Worm (Caenorhabditis elegans): ENCODE measurements around the gene K01A12.4.

Gene K01A12.4

DNA sequence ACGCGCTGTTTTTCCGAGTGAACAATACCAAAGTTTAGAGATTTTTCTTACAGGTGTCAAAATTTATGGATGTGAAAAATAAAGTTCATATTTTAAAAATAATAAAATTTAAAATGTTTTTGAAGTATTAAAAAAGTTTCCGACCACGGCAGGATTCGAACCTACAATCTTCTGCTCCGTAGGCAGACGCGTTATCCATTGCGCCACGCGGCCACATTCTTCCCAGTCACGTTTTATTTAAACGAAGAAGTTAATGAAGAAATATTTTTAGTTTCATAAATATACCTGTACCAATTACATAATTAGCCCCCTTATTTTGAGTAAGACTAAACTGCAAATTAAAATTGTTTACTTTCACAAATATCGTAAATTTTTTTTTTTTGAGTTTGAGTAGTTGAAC is 29.9 kb downstream of the K01A12.4 start:
- TF ChIP-seq tbx-11 (GFP tag; IDR thresholded peaks at IDR 0.05) (peak; percentile 62; the same call in 1 of the 2 replicates), scrt-1 (GFP tag; IDR thresholded peaks at IDR 0.05) (no peak), pes-1 (GFP tag; IDR thresholded peaks at IDR 0.05) (peak; percentile 47; the same call in 1 of the 2 replicates), flt-1 (GFP tag; IDR thresholded peaks at IDR 0.05) (0 out of 2 replicates have a peak, but pooled peaks have one; percentile 47)

DNA sequence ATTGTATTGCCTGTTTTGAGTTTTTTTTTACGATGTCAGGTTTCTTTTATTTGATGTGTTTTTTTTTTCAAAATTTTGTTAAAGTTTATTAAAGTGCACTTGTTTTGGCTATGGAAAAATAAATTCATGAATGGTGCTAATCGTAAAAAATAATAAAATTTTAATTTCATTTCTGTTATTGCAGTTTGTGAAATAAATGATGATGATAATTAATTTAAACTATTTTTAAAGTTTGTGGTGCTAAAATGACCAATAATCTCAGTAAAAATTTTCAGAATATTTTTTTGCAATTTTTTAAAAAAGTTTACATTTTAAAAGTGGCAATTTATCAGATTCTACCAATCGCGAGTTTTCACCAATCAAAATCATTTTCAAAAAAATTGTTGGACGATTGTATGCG is 33.1 kb downstream of the K01A12.4 start, which contains the start of gene stg-2:
Gene stg-2, minus strand, starts transcription at position 101 of the 400 bp plus-strand sequence.
- TF ChIP-seq tra-4 (tag; optimal IDR thresholded peaks at IDR 0.05): no peak
- no peak for TF ChIP-seq scrt-1 (GFP tag; IDR thresholded peaks at IDR 0.05)
- no peak for TF ChIP-seq hnd-1 (tag; optimal IDR thresholded peaks at IDR 0.05)
- TF ChIP-seq ets-7 (tag; optimal IDR thresholded peaks at IDR 0.05): no peak
- no peak for TF ChIP-seq hmg-4 (GFP tag; optimal IDR thresholded peaks at IDR 0.05)
- no peak for TF ChIP-seq tbx-37 (GFP tag; conservative IDR thresholded peaks at IDR 0.05)
- no peak for TF ChIP-seq pes-1 (GFP tag; IDR thresholded peaks at IDR 0.05)
- no peak for TF ChIP-seq aly-1 (tag; optimal IDR thresholded peaks at IDR 0.05)
- TF ChIP-seq ceh-36 (tag; optimal IDR thresholded peaks at IDR 0.05): no peak
- TF ChIP-seq ceh-13 (GFP tag; optimal IDR thresholded peaks at IDR 0.05): no peak
- TF ChIP-seq hmbx-1 (tag; optimal IDR thresholded peaks at IDR 0.05): no peak
- no peak for TF ChIP-seq sea-1 (GFP tag; conservative IDR thresholded peaks at IDR 0.05)
- TF ChIP-seq F13C5.2 (tag; optimal IDR thresholded peaks at IDR 0.05): no peak
- TF ChIP-seq tbx-11 (GFP tag; IDR thresholded peaks at IDR 0.05): no peak
- no peak for TF ChIP-seq ama-1 (optimal IDR thresholded peaks at IDR 0.05)

DNA sequence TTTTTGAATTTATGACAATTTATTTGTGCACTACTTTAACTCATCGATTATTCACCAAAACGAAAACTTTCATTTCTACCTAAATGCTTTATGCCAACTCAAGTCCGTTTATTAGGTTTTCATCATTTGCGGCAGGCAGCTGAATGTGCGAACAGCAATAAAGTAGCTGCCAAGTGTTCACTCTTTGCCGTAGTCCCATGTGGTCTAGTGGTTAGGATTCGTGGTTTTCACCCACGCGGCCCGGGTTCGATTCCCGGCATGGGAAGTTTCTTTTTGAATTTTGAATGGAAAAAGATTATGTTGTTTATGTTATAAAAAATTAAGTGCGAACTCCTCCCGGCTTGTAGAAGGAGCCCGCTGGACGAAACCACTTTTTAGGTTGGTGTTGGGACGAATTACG is 35.6 kb downstream of the K01A12.4 start:
- TF ChIP-seq tbx-37 (GFP tag; conservative IDR thresholded peaks at IDR 0.05) (peak; percentile 80), scrt-1 (GFP tag; IDR thresholded peaks at IDR 0.05) (peak; percentile 89), flt-1 (GFP tag; IDR thresholded peaks at IDR 0.05) (peak; percentile 91), tra-4 (tag; optimal IDR thresholded peaks at IDR 0.05) (peak; percentile 66), pes-1 (GFP tag; IDR thresholded peaks at IDR 0.05) (peak; percentile 92), ets-7 (tag; optimal IDR thresholded peaks at IDR 0.05) (peak; percentile 39), tbx-11 (GFP tag; IDR thresholded peaks at IDR 0.05) (peak; percentile 89), sea-1 (GFP tag; conservative IDR thresholded peaks at IDR 0.05) (peak; percentile 93), hnd-1 (tag; optimal IDR thresholded peaks at IDR 0.05) (peak; percentile 70), hmg-4 (GFP tag; optimal IDR thresholded peaks at IDR 0.05) (peak; percentile 89), aly-1 (tag; optimal IDR thresholded peaks at IDR 0.05) (peak; percentile 89), ceh-36 (tag; optimal IDR thresholded peaks at IDR 0.05) (peak; percentile 85), B0310.2 (tag; optimal IDR thresholded peaks at IDR 0.05) (peak; percentile 71), ceh-13 (GFP tag; optimal IDR thresholded peaks at IDR 0.05) (peak; percentile 76), F13C5.2 (tag; optimal IDR thresholded peaks at IDR 0.05) (peak; percentile 81), ama-1 (optimal IDR thresholded peaks at IDR 0.05) (no peak), hmbx-1 (tag; optimal IDR thresholded peaks at IDR 0.05) (peak; percentile 43)

DNA sequence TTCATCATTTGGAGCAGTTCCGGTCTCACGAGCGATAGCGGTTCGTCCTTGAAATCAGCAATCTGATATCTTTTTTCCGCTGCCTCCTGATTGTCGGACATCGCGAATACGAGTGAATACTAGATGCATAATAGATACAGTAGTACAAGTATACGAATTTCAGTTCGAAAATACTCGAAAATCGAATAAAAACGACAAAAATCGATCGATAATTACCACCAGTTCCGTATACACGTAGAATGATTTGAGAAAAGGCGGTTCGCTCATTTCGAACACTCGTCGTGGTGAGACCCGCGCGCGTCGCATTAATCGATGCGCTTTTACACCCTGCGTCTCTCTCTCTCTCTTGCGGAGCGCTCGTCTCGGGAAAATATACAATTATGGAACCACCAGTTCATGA is 36.3 kb downstream of the K01A12.4 start, which contains the start of gene F12D9.2:
Gene F12D9.2, minus strand, starts transcription at position 101 of the 400 bp plus-strand sequence.
- TF ChIP-seq tbx-37 (GFP tag; conservative IDR thresholded peaks at IDR 0.05) (no peak), hmg-4 (GFP tag; optimal IDR thresholded peaks at IDR 0.05) (no peak), hnd-1 (tag; optimal IDR thresholded peaks at IDR 0.05) (no peak), B0310.2 (tag; optimal IDR thresholded peaks at IDR 0.05) (no peak), tra-4 (tag; optimal IDR thresholded peaks at IDR 0.05) (no peak)

DNA sequence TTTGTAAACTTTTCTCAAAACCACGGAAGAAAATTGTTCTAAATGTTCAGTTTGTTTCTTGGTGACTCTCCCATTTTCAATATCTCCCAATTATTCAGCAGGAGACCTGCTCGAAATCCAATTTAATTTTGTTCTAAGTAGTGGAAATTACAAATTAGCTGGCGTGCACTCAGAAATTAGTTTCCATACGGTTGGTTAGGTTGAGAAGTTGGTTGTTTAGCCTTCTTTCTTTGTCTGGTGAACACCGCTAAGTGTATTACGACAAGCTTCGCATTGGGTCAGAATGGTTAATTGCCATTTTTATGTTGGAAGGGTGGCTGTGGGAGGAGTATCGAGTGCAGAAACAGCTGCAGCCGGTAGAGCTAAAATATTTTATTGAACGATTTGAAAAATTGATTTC is 37.9 kb downstream of the K01A12.4 start:
- TF ChIP-seq hmbx-1 (tag; optimal IDR thresholded peaks at IDR 0.05): no peak
- no peak for TF ChIP-seq scrt-1 (GFP tag; IDR thresholded peaks at IDR 0.05)
- TF ChIP-seq flt-1 (GFP tag; IDR thresholded peaks at IDR 0.05): no peak
- TF ChIP-seq tra-4 (tag; optimal IDR thresholded peaks at IDR 0.05): no peak
- no peak for TF ChIP-seq ets-7 (tag; optimal IDR thresholded peaks at IDR 0.05)
- TF ChIP-seq aly-1 (tag; optimal IDR thresholded peaks at IDR 0.05): no peak
- TF ChIP-seq B0310.2 (tag; optimal IDR thresholded peaks at IDR 0.05): no peak
- no peak for TF ChIP-seq hnd-1 (tag; optimal IDR thresholded peaks at IDR 0.05)

DNA sequence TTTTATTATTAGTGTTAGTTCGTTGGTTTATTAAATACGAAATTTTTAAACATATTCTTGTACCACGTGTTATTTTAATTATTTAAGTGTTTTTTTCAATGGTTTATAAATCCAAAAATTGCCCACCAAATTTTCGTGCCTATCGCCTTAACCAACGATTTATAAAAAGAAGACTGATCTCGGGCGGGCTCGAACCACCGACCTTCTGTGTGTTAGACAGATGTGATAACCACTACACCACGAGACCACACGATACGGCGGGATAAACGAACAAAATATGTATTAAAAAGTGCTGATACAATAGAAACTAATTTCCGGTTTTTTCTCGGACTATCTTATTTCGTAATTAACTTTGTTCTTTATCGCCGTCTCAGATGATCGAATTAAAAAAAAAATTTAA is 39.8 kb downstream of the K01A12.4 start:
- TF ChIP-seq pes-1 (GFP tag; IDR thresholded peaks at IDR 0.05): peak; percentile 77
- TF ChIP-seq ceh-13 (GFP tag; optimal IDR thresholded peaks at IDR 0.05): peak; percentile 35
- TF ChIP-seq aly-1 (tag; optimal IDR thresholded peaks at IDR 0.05): no peak

DNA sequence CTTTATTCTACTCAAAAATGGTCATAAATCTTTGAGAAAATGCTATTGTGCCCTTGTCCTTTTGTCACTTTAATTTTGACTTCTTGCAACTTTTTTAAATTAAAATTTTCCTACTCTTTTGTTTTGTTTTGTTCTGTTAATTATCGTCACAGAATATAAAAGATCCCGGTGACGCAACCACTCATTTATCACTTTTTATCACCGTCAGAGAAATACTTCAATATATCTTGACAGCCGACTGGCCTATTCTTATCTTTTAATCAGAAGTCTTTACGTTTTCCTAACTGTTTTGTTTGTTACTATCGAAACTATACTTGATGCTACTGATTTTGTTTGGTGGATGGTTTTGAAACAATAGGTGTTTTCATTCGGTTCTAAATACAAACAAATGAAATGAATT is 45.3 kb downstream of the K01A12.4 start:
- TF ChIP-seq scrt-1 (GFP tag; IDR thresholded peaks at IDR 0.05) (no peak), ama-1 (optimal IDR thresholded peaks at IDR 0.05) (no peak), sea-1 (GFP tag; conservative IDR thresholded peaks at IDR 0.05) (no peak), ceh-36 (tag; optimal IDR thresholded peaks at IDR 0.05) (no peak), hmbx-1 (tag; optimal IDR thresholded peaks at IDR 0.05) (no peak), pes-1 (GFP tag; IDR thresholded peaks at IDR 0.05) (no peak), ceh-13 (GFP tag; optimal IDR thresholded peaks at IDR 0.05) (no peak), tbx-37 (GFP tag; conservative IDR thresholded peaks at IDR 0.05) (no peak), tbx-11 (GFP tag; IDR thresholded peaks at IDR 0.05) (no peak), aly-1 (tag; optimal IDR thresholded peaks at IDR 0.05) (no peak)

DNA sequence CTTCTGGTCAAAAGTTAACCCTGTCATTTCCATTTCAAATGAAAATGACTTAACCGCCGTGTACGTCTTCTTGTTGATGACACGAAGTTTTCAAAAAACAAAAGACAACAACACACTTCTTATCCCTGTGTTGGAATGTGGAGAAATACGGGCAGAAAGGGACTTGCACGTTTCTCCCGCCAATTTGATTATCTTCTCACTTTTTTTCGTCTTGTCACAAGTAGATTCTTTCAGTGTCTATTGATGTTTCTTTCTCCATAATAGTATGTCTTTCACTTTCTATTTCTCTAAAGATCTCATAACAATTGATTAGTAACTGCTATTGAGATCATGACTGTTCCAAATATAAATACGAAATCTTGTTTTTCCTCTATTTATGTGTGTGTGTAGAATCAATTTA is 48.8 kb downstream of the K01A12.4 start:
- TF ChIP-seq ets-7 (tag; optimal IDR thresholded peaks at IDR 0.05): no peak
- no peak for TF ChIP-seq hmg-4 (GFP tag; optimal IDR thresholded peaks at IDR 0.05)
- TF ChIP-seq tra-4 (tag; optimal IDR thresholded peaks at IDR 0.05): no peak
- no peak for TF ChIP-seq ceh-13 (GFP tag; optimal IDR thresholded peaks at IDR 0.05)
- no peak for TF ChIP-seq hmbx-1 (tag; optimal IDR thresholded peaks at IDR 0.05)
- TF ChIP-seq B0310.2 (tag; optimal IDR thresholded peaks at IDR 0.05): no peak
- TF ChIP-seq F13C5.2 (tag; optimal IDR thresholded peaks at IDR 0.05): no peak
- TF ChIP-seq hnd-1 (tag; optimal IDR thresholded peaks at IDR 0.05): no peak
- no peak for TF ChIP-seq ceh-36 (tag; optimal IDR thresholded peaks at IDR 0.05)
- no peak for TF ChIP-seq aly-1 (tag; optimal IDR thresholded peaks at IDR 0.05)
- TF ChIP-seq sea-1 (GFP tag; conservative IDR thresholded peaks at IDR 0.05): no peak
- TF ChIP-seq ama-1 (optimal IDR thresholded peaks at IDR 0.05): no peak
- no peak for TF ChIP-seq flt-1 (GFP tag; IDR thresholded peaks at IDR 0.05)
- no peak for TF ChIP-seq tbx-37 (GFP tag; conservative IDR thresholded peaks at IDR 0.05)
- no peak for TF ChIP-seq tbx-11 (GFP tag; IDR thresholded peaks at IDR 0.05)
- no peak for TF ChIP-seq scrt-1 (GFP tag; IDR thresholded peaks at IDR 0.05)
- TF ChIP-seq pes-1 (GFP tag; IDR thresholded peaks at IDR 0.05): no peak
